Worm (Caenorhabditis elegans) whole organism, young adult: ENCODE results near the gene vps-53.

ENCODE experiments used
- B0035.1 ChIP-seq: sonication (generic microtip); optimal IDR thresholded peaks from 2 replicates; lab custom pipeline; 2016; ENCODE audit warnings: missing genetic modification characterization, mild to moderate bottlenecking, missing compliant biosample characterization, missing genotype, missing genetic modification reagents
- B0261.1 ChIP-seq: sonication (generic microtip); optimal IDR thresholded peaks from 2 replicates; lab custom pipeline; 2016; ENCODE audit warnings: mild to moderate bottlenecking, missing genetic modification characterization, moderate library complexity, missing compliant biosample characterization
- C06A6.2 ChIP-seq: fragments of 200-800 bp; sonication (Bioruptor generic); conservative IDR thresholded peaks from 2 replicates; pipeline ENCODE4 v1.3.6; 2022; ENCODE audit warnings: missing genetic modification characterization, missing compliant biosample characterization
- D2030.7 ChIP-seq: fragments of 200-800 bp; sonication (Bioruptor generic); IDR thresholded peaks from 2 replicates; pipeline ENCODE4 v1.3.6; 2022; ENCODE audit warnings: missing genetic modification reagents, missing genetic modification characterization, missing compliant biosample characterization
- F55B11.4 ChIP-seq: sonication (generic microtip); optimal IDR thresholded peaks from 2 replicates; lab custom pipeline; 2016; ENCODE audit warnings: missing compliant biosample characterization, missing genetic modification characterization, borderline replicate concordance; ENCODE audit not compliant: insufficient read depth
- F57A8.1 ChIP-seq: fragments of 200-800 bp; sonication (Bioruptor generic); optimal IDR thresholded peaks from 2 replicates; lab custom pipeline; 2018; ENCODE audit warnings: mild to moderate bottlenecking, missing genetic modification characterization, moderate library complexity, missing compliant biosample characterization
- F57C9.4 ChIP-seq: sonication (generic microtip); optimal IDR thresholded peaks from 2 replicates; lab custom pipeline; 2017; ENCODE audit warnings: mild to moderate bottlenecking, missing genetic modification characterization, missing compliant biosample characterization
- K11D2.4 ChIP-seq: fragments of 200-800 bp; sonication (Bioruptor generic); IDR thresholded peaks from 2 replicates; pipeline ENCODE4 v1.3.6; 2022; ENCODE audit warnings: missing genetic modification reagents, missing genetic modification characterization, missing compliant biosample characterization
- Y53G8AR.9 ChIP-seq: fragments of 200-800 bp; sonication (Bioruptor generic); conservative IDR thresholded peaks from 2 replicates; pipeline ENCODE4 v1.3.6; 2022; ENCODE audit warnings: missing genetic modification reagents, missing genetic modification characterization, missing compliant biosample characterization
- Y56A3A.18 ChIP-seq: fragments of 200-800 bp; sonication (Bioruptor generic); IDR thresholded peaks from 2 replicates; pipeline ENCODE4 v1.3.6; 2022; ENCODE audit warnings: missing genetic modification reagents, missing genetic modification characterization, missing compliant biosample characterization
- Y79H2A.3 ChIP-seq: fragments of 200-800 bp; sonication (Bioruptor generic); conservative IDR thresholded peaks from 2 replicates; pipeline ENCODE4 v1.3.6; 2022; ENCODE audit warnings: missing genetic modification reagents, missing genetic modification characterization, missing compliant biosample characterization
- ZK185.1 ChIP-seq: sonication (generic microtip); optimal IDR thresholded peaks from 2 replicates; lab custom pipeline; 2016; ENCODE audit warnings: mild to moderate bottlenecking, missing genetic modification characterization, missing compliant biosample characterization; ENCODE audit not compliant: poor library complexity, severe bottlenecking
- akir-1 ChIP-seq: fragments of 200-800 bp; sonication (Bioruptor generic); optimal IDR thresholded peaks from 2 replicates; lab custom pipeline; 2018; ENCODE audit warnings: mild to moderate bottlenecking, missing genetic modification characterization, moderate library complexity, missing compliant biosample characterization
- aptf-3 ChIP-seq: fragments of 200-800 bp; sonication (Bioruptor generic); IDR thresholded peaks from 2 replicates; pipeline ENCODE4 v1.3.6; 2022; ENCODE audit warnings: missing genetic modification characterization, missing compliant biosample characterization
- bed-1 ChIP-seq: fragments of 200-800 bp; sonication (Bioruptor generic); IDR thresholded peaks from 2 replicates; pipeline ENCODE4 v1.3.6; 2022; ENCODE audit warnings: missing genetic modification reagents, missing genetic modification characterization, missing compliant biosample characterization
- ccch-3 ChIP-seq: fragments of 200-800 bp; sonication (Bioruptor generic); optimal IDR thresholded peaks from 2 replicates; lab custom pipeline; 2018; ENCODE audit warnings: mild to moderate bottlenecking, missing genetic modification characterization, missing compliant biosample characterization
- cebp-1 ChIP-seq, 2 experiments: fragments of 200-800 bp in 1 of 2; sonication (Bioruptor generic) in 1 of 2; sonication (generic microtip) in 1 of 2; IDR thresholded peaks in 1 of 2; optimal IDR thresholded peaks in 1 of 2; 2 replicates each; pipeline versions ENCODE4 v1.3.6 to Lab custom; 2017 to 2022; ENCODE audit warnings: missing compliant biosample characterization in 2 of 2, missing genetic modification characterization in 2 of 2, mild to moderate bottlenecking in 1 of 2, missing genetic modification reagents in 1 of 2, moderate library complexity in 1 of 2
- ceh-27 ChIP-seq: fragments of 200-800 bp; sonication (Bioruptor generic); optimal IDR thresholded peaks from 2 replicates; lab custom pipeline; 2018; ENCODE audit warnings: mild to moderate bottlenecking, missing genetic modification characterization, moderate library complexity, missing compliant biosample characterization
- dox-1 ChIP-seq: fragments of 200-800 bp; sonication (Bioruptor generic); IDR thresholded peaks from 2 replicates; pipeline ENCODE4 v1.3.6; 2022; ENCODE audit warnings: missing genetic modification reagents, missing genetic modification characterization, missing compliant biosample characterization
- dpl-1 ChIP-seq: fragments of 150-350 bp; optimal IDR thresholded peaks from 2 replicates; lab custom pipeline; 2014; ENCODE audit warnings: missing biosample characterization, missing genetic modification reagents, missing genetic modification characterization
- egrh-3 ChIP-seq: fragments of 200-800 bp; sonication (Bioruptor generic); IDR thresholded peaks from 2 replicates; pipeline ENCODE4 v1.3.6; 2022; ENCODE audit warnings: missing genetic modification reagents, missing genetic modification characterization, missing compliant biosample characterization
- ets-4 ChIP-seq: fragments of 200-800 bp; sonication (Bioruptor generic); optimal IDR thresholded peaks from 2 replicates; lab custom pipeline; 2018; ENCODE audit warnings: mild to moderate bottlenecking, missing genetic modification characterization, missing compliant biosample characterization
- hlh-26 ChIP-seq: fragments of 200-800 bp; sonication (Bioruptor generic); conservative IDR thresholded peaks from 2 replicates; pipeline ENCODE4 v1.3.6; 2022; ENCODE audit warnings: missing genetic modification reagents, missing genetic modification characterization, missing compliant biosample characterization
- hmg-20 ChIP-seq: fragments of 200-800 bp; sonication (Bioruptor generic); IDR thresholded peaks from 2 replicates; pipeline ENCODE4 v1.3.6; 2022; ENCODE audit warnings: missing genetic modification reagents, missing genetic modification characterization, missing compliant biosample characterization
- hrde-1 ChIP-seq: sonication (generic microtip); optimal IDR thresholded peaks from 2 replicates; lab custom pipeline; 2016; ENCODE audit warnings: missing genetic modification characterization, mild to moderate bottlenecking, missing compliant biosample characterization, moderate library complexity, missing genotype, missing genetic modification reagents, borderline replicate concordance
- hsf-1 ChIP-seq: fragments of 200-800 bp; sonication (Bioruptor generic); IDR thresholded peaks from 2 replicates; pipeline ENCODE4 v1.3.6; 2022; ENCODE audit warnings: missing genetic modification reagents, missing genetic modification characterization, missing compliant biosample characterization
- lin-35 ChIP-seq, 3 experiments: fragments of 150-350 bp in 2 of 3; sonication (generic microtip) in 1 of 3; optimal IDR thresholded peaks; 2 replicates each; lab custom pipeline; 2014 to 2018; ENCODE audit warnings: missing biosample characterization in 3 of 3, missing genetic modification characterization in 3 of 3, missing genetic modification reagents in 3 of 3
- lin-54 ChIP-seq: fragments of 200-800 bp; sonication (Bioruptor generic); optimal IDR thresholded peaks from 2 replicates; lab custom pipeline; 2018; ENCODE audit warnings: mild to moderate bottlenecking, missing genetic modification characterization, missing compliant biosample characterization
- madf-8 ChIP-seq: fragments of 200-800 bp; sonication (Bioruptor generic); conservative IDR thresholded peaks from 2 replicates; pipeline ENCODE4 v1.3.6; 2022; ENCODE audit warnings: missing genetic modification reagents, missing genetic modification characterization, missing compliant biosample characterization
- mes-4 ChIP-seq: sonication (generic microtip); optimal IDR thresholded peaks from 2 replicates; lab custom pipeline; 2016; ENCODE audit warnings: missing genotype, missing genetic modification characterization, missing compliant biosample characterization
- nfyb-1 ChIP-seq: fragments of 200-800 bp; sonication (Bioruptor generic); IDR thresholded peaks from 2 replicates; pipeline ENCODE4 v1.3.6; 2022; ENCODE audit warnings: missing genetic modification reagents, missing genetic modification characterization, missing compliant biosample characterization
- nhr-27 ChIP-seq: fragments of 200-800 bp; sonication (Bioruptor generic); optimal IDR thresholded peaks from 2 replicates; lab custom pipeline; 2018; ENCODE audit warnings: mild to moderate bottlenecking, missing genetic modification characterization, moderate library complexity, missing compliant biosample characterization
- nhr-80 ChIP-seq: sonication (generic microtip); optimal IDR thresholded peaks from 2 replicates; lab custom pipeline; 2016; ENCODE audit warnings: missing genetic modification characterization, missing compliant biosample characterization
- rec-8 ChIP-seq, 2 experiments: sonication (generic microtip); optimal IDR thresholded peaks; 2 replicates each; lab custom pipeline; 2016; ENCODE audit warnings: mild to moderate bottlenecking in 2 of 2, missing genetic modification characterization in 2 of 2, missing genetic modification reagents in 2 of 2, missing genotype in 2 of 2, missing biosample characterization in 1 of 2, missing compliant biosample characterization in 1 of 2, moderate library complexity in 1 of 2
- sea-2 ChIP-seq: fragments of 200-800 bp; sonication (Bioruptor generic); IDR thresholded peaks from 2 replicates; pipeline ENCODE4 v1.3.6; 2022; ENCODE audit warnings: missing genetic modification characterization, missing compliant biosample characterization
- snpc-1.1 ChIP-seq: sonication (generic microtip); optimal IDR thresholded peaks from 2 replicates; lab custom pipeline; 2017; ENCODE audit warnings: missing genetic modification characterization, mild to moderate bottlenecking, missing compliant biosample characterization, antibody characterized with exemption, moderate library complexity, missing genotype, missing genetic modification reagents; ENCODE audit not compliant: insufficient read depth
- snpc-4 ChIP-seq, 5 experiments: fragments of 150-350 bp in 1 of 5; sonication (generic microtip) in 4 of 5; optimal IDR thresholded peaks; 2 replicates each; lab custom pipeline; 2014 to 2018; ENCODE audit warnings: missing genetic modification characterization in 5 of 5, missing biosample characterization in 3 of 5, antibody characterized with exemption in 2 of 5, mild to moderate bottlenecking in 2 of 5, missing compliant biosample characterization in 2 of 5, missing genotype in 2 of 5, moderate library complexity in 2 of 5, missing genetic modification reagents in 1 of 5
- somi-1 ChIP-seq: fragments of 200-800 bp; sonication (Bioruptor generic); optimal IDR thresholded peaks from 2 replicates; lab custom pipeline; 2018; ENCODE audit warnings: mild to moderate bottlenecking, missing genetic modification characterization, missing compliant biosample characterization
- tlf-1 ChIP-seq: fragments of 200-800 bp; sonication (Bioruptor generic); optimal IDR thresholded peaks from 2 replicates; lab custom pipeline; 2018; ENCODE audit warnings: mild to moderate bottlenecking, missing genetic modification characterization, missing compliant biosample characterization
- unc-62 ChIP-seq: fragments of 150-350 bp; optimal IDR thresholded peaks from 2 replicates; lab custom pipeline; 2014; ENCODE audit warnings: missing biosample characterization, missing genetic modification reagents, missing genetic modification characterization
- zfh-2 ChIP-seq: fragments of 200-800 bp; sonication (Bioruptor generic); conservative IDR thresholded peaks from 2 replicates; pipeline ENCODE4 v1.3.6; 2022; ENCODE audit warnings: missing genetic modification reagents, missing genetic modification characterization, missing compliant biosample characterization
- ztf-3 ChIP-seq: fragments of 200-800 bp; sonication (Bioruptor generic); optimal IDR thresholded peaks from 2 replicates; lab custom pipeline; 2018; ENCODE audit warnings: mild to moderate bottlenecking, missing genetic modification characterization, missing compliant biosample characterization
- ztf-6 ChIP-seq: fragments of 200-800 bp; sonication (Bioruptor generic); IDR thresholded peaks from 2 replicates; pipeline ENCODE4 v1.3.6; 2022; ENCODE audit warnings: missing genetic modification reagents, missing genetic modification characterization, missing compliant biosample characterization

vps-53 gene

ce11 chrIII:9721991-9722390, 35.3 kb downstream of the vps-53 start:
- no peak for TF ChIP-seq madf-8 (GFP tag; lab: Robert Waterston, UW)
- TF ChIP-seq snpc-4 (GFP tag; optimal IDR thresholded peaks at IDR 0.05; lab: Kevin White, UChicago): no peak
- peak in 1 of 4 experiments; percentile 44 for TF ChIP-seq snpc-4 (tag; optimal IDR thresholded peaks at IDR 0.05; lab: Kevin White, UChicago)
- peak; percentile 92 for TF ChIP-seq nhr-80
- no peak for TF ChIP-seq cebp-1 (GFP tag; IDR thresholded peaks at IDR 0.05; lab: Robert Waterston, UW)
- no peak for TF ChIP-seq cebp-1 (tag; optimal IDR thresholded peaks at IDR 0.05; lab: Kevin White, UChicago)
- no peak for TF ChIP-seq Y56A3A.18 (GFP tag; lab: Robert Waterston, UW)
- TF ChIP-seq ets-4 (GFP tag; lab: Kevin White, UChicago): no peak

- no peak for TF ChIP-seq hsf-1 (GFP tag; lab: Robert Waterston, UW)
- TF ChIP-seq nhr-80: peak; percentile 33
Measured at ce11 chrIII:9720191-9720590, 37.1 kb downstream of the vps-53 start, which contains the start of gene ncx-7. Gene ncx-7, minus strand, starts transcription at chrIII:9720291.

ce11 chrIII:9717243-9717642, 40.1 kb downstream of the vps-53 start:
- TF ChIP-seq ztf-6: no peak
- no peak for TF ChIP-seq K11D2.4 (GFP tag; lab: Robert Waterston, UW)
- no peak for TF ChIP-seq dpl-1 (GFP tag; lab: Kevin White, UChicago)
- no peak for TF ChIP-seq sea-2 (GFP tag; lab: Robert Waterston, UW)
- no peak for TF ChIP-seq C06A6.2 (GFP tag; lab: Robert Waterston, UW)
- TF ChIP-seq mes-4 (tag; lab: Kevin White, UChicago): no peak
- no peak for TF ChIP-seq bed-1 (GFP tag; lab: Robert Waterston, UW)
- no peak for TF ChIP-seq aptf-3 (GFP tag; lab: Robert Waterston, UW)
- TF ChIP-seq ceh-27 (GFP tag; lab: Kevin White, UChicago): no peak
- no peak for TF ChIP-seq egrh-3 (GFP tag; lab: Robert Waterston, UW)
- no peak for TF ChIP-seq unc-62
- no peak for TF ChIP-seq somi-1 (GFP tag; lab: Kevin White, UChicago)
- peak; percentile 34 for TF ChIP-seq F57C9.4 (tag; lab: Kevin White, UChicago)
- no peak for TF ChIP-seq nhr-80
- TF ChIP-seq hrde-1 (tag; lab: Kevin White, UChicago): peak; percentile 23
- no peak for TF ChIP-seq B0261.1 (tag; lab: Kevin White, UChicago)
- no peak for TF ChIP-seq Y53G8AR.9 (GFP tag; lab: Robert Waterston, UW)
- TF ChIP-seq hmg-20 (GFP tag; lab: Robert Waterston, UW): no peak
- TF ChIP-seq lin-54 (GFP tag; lab: Kevin White, UChicago): peak; percentile 65
- no peak for TF ChIP-seq F55B11.4 (tag; lab: Kevin White, UChicago)
- no peak; the same call in 1 of the 2 replicates for TF ChIP-seq nfyb-1 (GFP tag; lab: Robert Waterston, UW)
- peak; percentile 38 for TF ChIP-seq tlf-1 (GFP tag; lab: Kevin White, UChicago)
- TF ChIP-seq ccch-3: no peak
- peak; percentile 72 for TF ChIP-seq ZK185.1 (tag; lab: Kevin White, UChicago)
- TF ChIP-seq Y79H2A.3 (GFP tag; lab: Robert Waterston, UW): 0 out of 2 replicates have a peak, but pooled peaks have one; percentile 26
- TF ChIP-seq F57A8.1 (GFP tag; lab: Kevin White, UChicago): no peak
- peak; percentile 99 for TF ChIP-seq snpc-1.1 (tag; lab: Kevin White, UChicago)
- TF ChIP-seq ztf-3: no peak
- TF ChIP-seq lin-35 (GFP tag; optimal IDR thresholded peaks at IDR 0.05; lab: Kevin White, UChicago): no peak
- TF ChIP-seq hlh-26: no peak
- TF ChIP-seq dox-1 (GFP tag; lab: Robert Waterston, UW): no peak; the same call in 1 of the 2 replicates
- peak; percentile 20 for TF ChIP-seq akir-1 (GFP tag; lab: Kevin White, UChicago)
- TF ChIP-seq D2030.7 (GFP tag; lab: Robert Waterston, UW): peak; percentile 87
- peak; percentile 18 for TF ChIP-seq nhr-27 (tag; lab: Kevin White, UChicago)
- TF ChIP-seq zfh-2 (GFP tag; lab: Robert Waterston, UW): no peak
- TF ChIP-seq rec-8 (tag; optimal IDR thresholded peaks at IDR 0.05; lab: Kevin White, UChicago): peak in 1 of 2 experiments; percentile 41
- no peak for TF ChIP-seq B0035.1 (tag; lab: Kevin White, UChicago)
